Worm (Caenorhabditis elegans): ENCODE measurements around the gene M01B2.13.
"Not testable (repeated sequence)": the region's sequence is repeated elsewhere in the genome, so short reads cannot be mapped to it uniquely, and the experiment has no call there.

Gene M01B2.13

ce11 chrV:15252082-15252481 is 13.6 kb downstream of the M01B2.13 start, which contains the start of gene srbc-76:
srbc-76 (plus strand) TSS chrV:15252382.
- TF ChIP-seq unc-62 (GFP tag; optimal IDR thresholded peaks at IDR 0.05) = no peak
- TF ChIP-seq ztf-11 (tag; optimal IDR thresholded peaks at IDR 0.05) = no peak
- no peak for TF ChIP-seq ceh-16 (tag; optimal IDR thresholded peaks at IDR 0.05)
- TF ChIP-seq skn-1 (tag; optimal IDR thresholded peaks at IDR 0.05) = no peak
- TF ChIP-seq nhr-77 (tag; optimal IDR thresholded peaks at IDR 0.05) = no peak
- no peak for TF ChIP-seq crh-2 (tag; optimal IDR thresholded peaks at IDR 0.05)
- TF ChIP-seq ztf-1 (GFP tag; conservative IDR thresholded peaks at IDR 0.05) = no peak
- no peak for TF ChIP-seq R02D3.7 (tag; optimal IDR thresholded peaks at IDR 0.05)
- TF ChIP-seq ceh-82 (tag; optimal IDR thresholded peaks at IDR 0.05) = no peak
- TF ChIP-seq peb-1 (tag; optimal IDR thresholded peaks at IDR 0.05) = no peak
- TF ChIP-seq unc-39 (tag; optimal IDR thresholded peaks at IDR 0.05) = no peak
- no peak for TF ChIP-seq unc-55 (GFP tag; optimal IDR thresholded peaks at IDR 0.05)
- TF ChIP-seq aly-2 (tag; optimal IDR thresholded peaks at IDR 0.05) = no peak
- TF ChIP-seq sma-3 (GFP tag; optimal IDR thresholded peaks at IDR 0.05) = no peak
- TF ChIP-seq lin-13 (GFP tag; optimal IDR thresholded peaks at IDR 0.05) = no peak

- TF ChIP-seq nhr-25, lsy-2, lin-39 (tag; optimal IDR thresholded peaks at IDR 0.05): not testable (repeated sequence)
These were observed 15.4 kb downstream of the M01B2.13 start, which contains the start of gene srd-28 for ce11 chrV:15250304-15250703. srd-28 (plus strand) TSS chrV:15250604.

- TF ChIP-seq Y55F3AM.14 (GFP tag; optimal IDR thresholded peaks at IDR 0.05) (no peak), lin-13 (GFP tag; optimal IDR thresholded peaks at IDR 0.05) (no peak), aly-2 (tag; optimal IDR thresholded peaks at IDR 0.05) (no peak), nhr-12 (tag; optimal IDR thresholded peaks at IDR 0.05) (no peak), elt-1 (tag; optimal IDR thresholded peaks at IDR 0.05) (no peak), alr-1 (tag; optimal IDR thresholded peaks at IDR 0.05) (no peak), ceh-16 (tag; optimal IDR thresholded peaks at IDR 0.05) (no peak), mab-5 (tag; optimal IDR thresholded peaks at IDR 0.05) (no peak), ztf-4 (tag; optimal IDR thresholded peaks at IDR 0.05) (no peak), skn-1 (tag; optimal IDR thresholded peaks at IDR 0.05) (no peak)
These were observed 21.3 kb downstream of the M01B2.13 start, which contains the start of gene kin-30 for ce11 chrV:15244456-15244855. kin-30 (plus strand) TSS chrV:15244756.

- TF ChIP-seq R02D3.7 (tag; optimal IDR thresholded peaks at IDR 0.05) (no peak), sem-4 (tag; optimal IDR thresholded peaks at IDR 0.05) (no peak), peb-1 (tag; optimal IDR thresholded peaks at IDR 0.05) (no peak), nhr-129 (tag; optimal IDR thresholded peaks at IDR 0.05) (no peak), zag-1 (tag; optimal IDR thresholded peaks at IDR 0.05) (no peak), sma-9 (GFP tag; optimal IDR thresholded peaks at IDR 0.05) (no peak), sma-9 (tag; optimal IDR thresholded peaks at IDR 0.05) (no peak), nhr-11 (tag; optimal IDR thresholded peaks at IDR 0.05) (no peak), ztf-1 (GFP tag; conservative IDR thresholded peaks at IDR 0.05) (no peak), ceh-82 (tag; optimal IDR thresholded peaks at IDR 0.05) (no peak), blmp-1 (tag; optimal IDR thresholded peaks at IDR 0.05; ENCODE audit: insufficient read depth) (no peak)
These were observed 24.5 kb downstream of the M01B2.13 start, which contains the start of gene chil-12 for ce11 chrV:15241259-15241658. chil-12 (plus strand) TSS chrV:15241559.

- no peak for TF ChIP-seq nhr-237 (tag; optimal IDR thresholded peaks at IDR 0.05)
- no peak for TF ChIP-seq elt-1 (tag; optimal IDR thresholded peaks at IDR 0.05)
- no peak for TF ChIP-seq blmp-1 (tag; optimal IDR thresholded peaks at IDR 0.05; ENCODE audit: insufficient read depth)
- TF ChIP-seq nhr-129 (tag; optimal IDR thresholded peaks at IDR 0.05) = no peak
- TF ChIP-seq mdl-1 (tag; optimal IDR thresholded peaks at IDR 0.05) = no peak
- TF ChIP-seq sma-3 (GFP tag; optimal IDR thresholded peaks at IDR 0.05) = no peak
- TF ChIP-seq snpc-4 (tag; optimal IDR thresholded peaks at IDR 0.05) = no peak
These were observed 25.5 kb downstream of the M01B2.13 start, which contains the start of gene srw-11 for ce11 chrV:15240215-15240614. srw-11 (minus strand) TSS chrV:15240315.

- TF ChIP-seq ztf-1 (GFP tag; conservative IDR thresholded peaks at IDR 0.05) = no peak
- TF ChIP-seq nhr-237 (tag; optimal IDR thresholded peaks at IDR 0.05) = no peak
- no peak for TF ChIP-seq egl-27 (tag; optimal IDR thresholded peaks at IDR 0.05)
- TF ChIP-seq elt-3 (tag; optimal IDR thresholded peaks at IDR 0.05) = no peak
- no peak for TF ChIP-seq C34F6.9 (tag; optimal IDR thresholded peaks at IDR 0.05)
- TF ChIP-seq dmd-4 (tag; optimal IDR thresholded peaks at IDR 0.05) = no peak
- no peak for TF ChIP-seq sma-3 (GFP tag; optimal IDR thresholded peaks at IDR 0.05)
- no peak for TF ChIP-seq ceh-82 (tag; optimal IDR thresholded peaks at IDR 0.05)
- no peak for TF ChIP-seq peb-1 (tag; optimal IDR thresholded peaks at IDR 0.05)
- no peak for TF ChIP-seq nhr-77 (tag; optimal IDR thresholded peaks at IDR 0.05)
- TF ChIP-seq lin-11 (tag; optimal IDR thresholded peaks at IDR 0.05) = no peak
- no peak for TF ChIP-seq unc-39 (tag; optimal IDR thresholded peaks at IDR 0.05)
- no peak for TF ChIP-seq gmeb-1 (tag; optimal IDR thresholded peaks at IDR 0.05)
- no peak for TF ChIP-seq nhr-11 (tag; optimal IDR thresholded peaks at IDR 0.05)
- no peak for TF ChIP-seq unc-62 (GFP tag; optimal IDR thresholded peaks at IDR 0.05)
These were observed 27.2 kb downstream of the M01B2.13 start, which contains the start of gene srw-12 for ce11 chrV:15238552-15238951. srw-12 (minus strand) TSS chrV:15238652.

Measured in whole organism, L2 larva.